Worm (Caenorhabditis elegans): ENCODE measurements around the gene try-12.

The try-12 gene

ce11 chrV:7432441-7433146 is 16.6 kb upstream of the try-12 start (continued):
- TF ChIP-seq Y116A8C.19 (tag; optimal IDR thresholded peaks at IDR 0.05; ENCODE audit: borderline replicate concordance) = no peak
- TF ChIP-seq sptf-1 (tag; optimal IDR thresholded peaks at IDR 0.05) = no peak
- TF ChIP-seq sup-37 (GFP tag; optimal IDR thresholded peaks at IDR 0.05) = no peak
- peak; percentile 24 for TF ChIP-seq nhr-90 (tag; optimal IDR thresholded peaks at IDR 0.05; ENCODE audit: poor library complexity)

- TF ChIP-seq nhr-85 (tag) (no peak), ztf-4 (tag; optimal IDR thresholded peaks at IDR 0.05) (no peak), F16B12.6 (tag; optimal IDR thresholded peaks at IDR 0.05) (no peak), swsn-7 (tag; optimal IDR thresholded peaks at IDR 0.05) (peak; percentile 63), lin-39 (tag; optimal IDR thresholded peaks at IDR 0.05) (peak; percentile 1), ceh-88 (GFP tag; IDR thresholded peaks at IDR 0.05) (no peak), mep-1 (tag; optimal IDR thresholded peaks at IDR 0.05) (peak; percentile 60), sptf-1 (tag; optimal IDR thresholded peaks at IDR 0.05) (no peak), efl-1 (optimal IDR thresholded peaks at IDR 0.05) (peak; percentile 19 to 41), efl-1 (GFP tag; optimal IDR thresholded peaks at IDR 0.05 in 1 of 2) (peak in 1 of 2 experiments; percentile 87), snpc-4 (tag; optimal IDR thresholded peaks at IDR 0.05) (peak; percentile 21), mef-2 (tag; optimal IDR thresholded peaks at IDR 0.05) (peak; percentile 0), aha-1 (tag; optimal IDR thresholded peaks at IDR 0.05) (no peak), skn-1 (tag; optimal IDR thresholded peaks at IDR 0.05) (peak; percentile 39), ama-1 (optimal IDR thresholded peaks at IDR 0.05) (no peak), lsy-2 (tag; optimal IDR thresholded peaks at IDR 0.05) (peak; percentile 55 to 58), hlh-17 (GFP tag; optimal IDR thresholded peaks at IDR 0.05; ENCODE audit: borderline replicate concordance) (no peak), lin-35 (GFP tag; optimal IDR thresholded peaks at IDR 0.05) (peak; percentile 49 to 72), tbx-2 (tag; optimal IDR thresholded peaks at IDR 0.05) (peak; percentile 69), nhr-11 (tag; optimal IDR thresholded peaks at IDR 0.05) (no peak), egl-13 (tag; optimal IDR thresholded peaks at IDR 0.05) (no peak), sup-37 (GFP tag; optimal IDR thresholded peaks at IDR 0.05) (peak; percentile 31), xbp-1 (tag; optimal IDR thresholded peaks at IDR 0.05) (peak; percentile 32), pqm-1 (tag; optimal IDR thresholded peaks at IDR 0.05) (no peak), unc-62 (GFP tag; optimal IDR thresholded peaks at IDR 0.05) (no peak), vab-15 (tag; optimal IDR thresholded peaks at IDR 0.05) (no peak), lin-14 (GFP tag; optimal IDR thresholded peaks at IDR 0.05) (peak; percentile 88), elt-2 (tag; optimal IDR thresholded peaks at IDR 0.05) (peak; percentile 58), fkh-8 (tag; optimal IDR thresholded peaks at IDR 0.05) (peak; percentile 73), fos-1 (tag; optimal IDR thresholded peaks at IDR 0.05) (no peak), ceh-63 (GFP tag; optimal IDR thresholded peaks at IDR 0.05) (no peak), sox-4 (tag; optimal IDR thresholded peaks at IDR 0.05) (no peak), fkh-4 (tag; optimal IDR thresholded peaks at IDR 0.05; ENCODE audit: borderline replicate concordance) (no peak), unc-86 (tag; optimal IDR thresholded peaks at IDR 0.05) (peak; percentile 25), nhr-28 (tag; optimal IDR thresholded peaks at IDR 0.05) (no peak), elt-3 (tag; optimal IDR thresholded peaks at IDR 0.05) (peak in 1 of 6 experiments; percentile 4), zip-4 (GFP tag; optimal IDR thresholded peaks at IDR 0.05) (no peak), pax-3 (tag; optimal IDR thresholded peaks at IDR 0.05) (peak; percentile 29), ets-5 (GFP tag; IDR thresholded peaks at IDR 0.05) (no peak), zag-1 (tag; optimal IDR thresholded peaks at IDR 0.05) (no peak), mab-9 (GFP tag; IDR thresholded peaks at IDR 0.05) (no peak), efl-3 (GFP tag; optimal IDR thresholded peaks at IDR 0.05) (no peak), C04F5.9 (tag; optimal IDR thresholded peaks at IDR 0.05) (no peak), jun-1 (tag; optimal IDR thresholded peaks at IDR 0.05) (no peak), nhr-76 (tag; optimal IDR thresholded peaks at IDR 0.05) (no peak), nhr-12 (tag; optimal IDR thresholded peaks at IDR 0.05) (no peak), tlp-1 (tag; optimal IDR thresholded peaks at IDR 0.05) (no peak), unc-130 (tag; optimal IDR thresholded peaks at IDR 0.05) (peak; percentile 34), nhr-90 (tag; optimal IDR thresholded peaks at IDR 0.05; ENCODE audit: poor library complexity) (peak; percentile 29)
Observed at ce11 chrV:7434805-7435363, 14.3 kb upstream of the try-12 start.
